Fruit fly (Drosophila melanogaster): ENCODE data around the gene Qtzl.

Qtzl gene

DNA sequence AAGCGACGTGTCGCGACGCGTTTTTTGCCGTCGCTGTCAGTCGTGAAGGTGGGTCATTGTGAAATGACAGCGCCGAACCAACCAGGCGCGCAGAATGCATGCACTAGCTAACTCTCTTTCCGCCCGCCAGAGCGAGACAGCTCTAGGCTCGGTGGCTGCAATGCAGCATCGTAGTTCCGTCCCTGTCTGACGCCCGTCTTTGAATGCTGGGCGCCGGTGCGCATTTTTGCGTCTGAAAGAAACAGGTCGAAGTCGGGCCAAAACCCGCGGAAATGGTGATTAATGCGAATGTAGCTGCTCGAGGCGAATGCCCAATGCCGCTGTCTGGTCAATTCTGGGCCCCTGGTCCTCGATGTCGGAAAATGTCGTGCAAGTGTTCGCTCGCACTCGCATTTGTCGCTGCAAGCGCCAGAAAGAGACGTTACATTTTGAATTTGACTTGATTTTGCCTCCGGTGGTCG lies 11.8 kb downstream of the Qtzl start (continued):
- peak; percentile 68 for TF ChIP-seq ewg (GFP tag; optimal IDR thresholded peaks at IDR 0.05)
- peak; percentile 41 for TF ChIP-seq CG13775 (GFP tag; optimal IDR thresholded peaks at IDR 0.05)
- TF ChIP-seq salm (tag; optimal IDR thresholded peaks at IDR 0.05), result peak; percentile 43
- no peak for TF ChIP-seq Bgb (GFP tag; IDR thresholded peaks at IDR 0.05; ENCODE audit: partially characterized antibody)
- no peak for TF ChIP-seq Asciz (GFP tag; optimal IDR thresholded peaks at IDR 0.05)
- TF ChIP-seq CG1529 (GFP tag; optimal IDR thresholded peaks at IDR 0.05), result peak; percentile 50
- no peak for TF ChIP-seq Sin3A (optimal IDR thresholded peaks at IDR 0.05)
- no peak for TF ChIP-seq CG9727 (GFP tag; optimal IDR thresholded peaks at IDR 0.05)
- TF ChIP-seq Scr (GFP tag; IDR thresholded peaks at IDR 0.05; ENCODE audit: partially characterized antibody), result no peak
- TF ChIP-seq CG18599 (GFP tag; optimal IDR thresholded peaks at IDR 0.05), result peak; percentile 58
- no peak for TF ChIP-seq Hsf (GFP tag; optimal IDR thresholded peaks at IDR 0.05)
- no peak for TF ChIP-seq z (GFP tag; IDR thresholded peaks at IDR 0.05)
- no peak for TF ChIP-seq lilli (GFP tag; optimal IDR thresholded peaks at IDR 0.05)
- no peak; the same call in 2 of the 3 replicates for TF ChIP-seq croc (GFP tag; conservative IDR thresholded peaks at IDR 0.05)
- TF ChIP-seq CG12104 (GFP tag; optimal IDR thresholded peaks at IDR 0.05), result no peak
- peak; percentile 94 for TF ChIP-seq Hmr (GFP tag; optimal IDR thresholded peaks at IDR 0.05)
- no peak for TF ChIP-seq sr (GFP tag; IDR thresholded peaks at IDR 0.05)
- no peak for TF ChIP-seq zen2 (GFP tag; IDR thresholded peaks at IDR 0.05; ENCODE audit: partially characterized antibody)
- TF ChIP-seq Hr3 (GFP tag; optimal IDR thresholded peaks at IDR 0.05), result no peak
- peak; percentile 24 for TF ChIP-seq CG12391 (tag; optimal IDR thresholded peaks at IDR 0.05)
- no peak for TF ChIP-seq Poxn (GFP tag; IDR thresholded peaks at IDR 0.05)
- no peak for TF ChIP-seq Aef1 (GFP tag; IDR thresholded peaks at IDR 0.05)
- TF ChIP-seq CG6654 (GFP tag; optimal IDR thresholded peaks at IDR 0.05), result no peak
- peak; percentile 100 for TF ChIP-seq CG10543 (GFP tag; optimal IDR thresholded peaks at IDR 0.05)
- peak; percentile 17 for TF ChIP-seq CG9797 (GFP tag; optimal IDR thresholded peaks at IDR 0.05)
- TF ChIP-seq insv (GFP tag; optimal IDR thresholded peaks at IDR 0.05), result peak in 1 of 2 experiments; percentile 76
- TF ChIP-seq Hey (tag; optimal IDR thresholded peaks at IDR 0.05), result peak; percentile 75
- peak; percentile 23 for TF ChIP-seq vfl (GFP tag; optimal IDR thresholded peaks at IDR 0.05)
- peak; percentile 16 for TF ChIP-seq Camta (GFP tag; optimal IDR thresholded peaks at IDR 0.05)
- TF ChIP-seq sqz (GFP tag; optimal IDR thresholded peaks at IDR 0.05), result peak; percentile 96
- TF ChIP-seq ci (GFP tag; IDR thresholded peaks at IDR 0.05), result no peak
- no peak for TF ChIP-seq al (GFP tag; IDR thresholded peaks at IDR 0.05)
- TF ChIP-seq Mes4 (GFP tag; optimal IDR thresholded peaks at IDR 0.05), result peak; percentile 44
- TF ChIP-seq D (optimal IDR thresholded peaks at IDR 0.05), result peak; percentile 97
- peak; percentile 5 for TF ChIP-seq D (GFP tag; optimal IDR thresholded peaks at IDR 0.05)
- no peak for TF ChIP-seq CG4360 (GFP tag; IDR thresholded peaks at IDR 0.05)
- peak; percentile 45 for TF ChIP-seq CHES-1-like (GFP tag; optimal IDR thresholded peaks at IDR 0.05)
- TF ChIP-seq B-H2 (GFP tag; optimal IDR thresholded peaks at IDR 0.05), result peak; percentile 92
- TF ChIP-seq sens (GFP tag), result peak; percentile 93
- no peak for TF ChIP-seq amos (GFP tag; IDR thresholded peaks at IDR 0.05; ENCODE audit: partially characterized antibody)
- TF ChIP-seq CG3281 (GFP tag; optimal IDR thresholded peaks at IDR 0.05), result peak; percentile 63
- no peak for TF ChIP-seq CG10565 (GFP tag; optimal IDR thresholded peaks at IDR 0.05)
- TF ChIP-seq btn (GFP tag; optimal IDR thresholded peaks at IDR 0.05), result peak; percentile 62
- no peak for TF ChIP-seq Awh (GFP tag; IDR thresholded peaks at IDR 0.05)
- peak; percentile 83 for TF ChIP-seq lab (GFP tag; optimal IDR thresholded peaks at IDR 0.05)
- TF ChIP-seq CG9437 (GFP tag; optimal IDR thresholded peaks at IDR 0.05), result no peak
- TF ChIP-seq unpg (GFP tag; optimal IDR thresholded peaks at IDR 0.05), result peak; percentile 24
- TF ChIP-seq CG9817 (tag; optimal IDR thresholded peaks at IDR 0.05), result no peak
- peak; percentile 66 for TF ChIP-seq ERR (GFP tag; optimal IDR thresholded peaks at IDR 0.05)
- peak; percentile 19 for TF ChIP-seq gsb-n (tag; optimal IDR thresholded peaks at IDR 0.05)
- TF ChIP-seq CG16863 (GFP tag; optimal IDR thresholded peaks at IDR 0.05), result no peak
- TF ChIP-seq Mad (GFP tag; optimal IDR thresholded peaks at IDR 0.05), result peak; percentile 65

All from whole organism, embryonic.